Fruit fly (Drosophila melanogaster): ENCODE data around the gene CG7565.
A peak's percentile ranks its signal among the peaks of the same experiment; 100 is the strongest.

The CG7565 gene

DNA sequence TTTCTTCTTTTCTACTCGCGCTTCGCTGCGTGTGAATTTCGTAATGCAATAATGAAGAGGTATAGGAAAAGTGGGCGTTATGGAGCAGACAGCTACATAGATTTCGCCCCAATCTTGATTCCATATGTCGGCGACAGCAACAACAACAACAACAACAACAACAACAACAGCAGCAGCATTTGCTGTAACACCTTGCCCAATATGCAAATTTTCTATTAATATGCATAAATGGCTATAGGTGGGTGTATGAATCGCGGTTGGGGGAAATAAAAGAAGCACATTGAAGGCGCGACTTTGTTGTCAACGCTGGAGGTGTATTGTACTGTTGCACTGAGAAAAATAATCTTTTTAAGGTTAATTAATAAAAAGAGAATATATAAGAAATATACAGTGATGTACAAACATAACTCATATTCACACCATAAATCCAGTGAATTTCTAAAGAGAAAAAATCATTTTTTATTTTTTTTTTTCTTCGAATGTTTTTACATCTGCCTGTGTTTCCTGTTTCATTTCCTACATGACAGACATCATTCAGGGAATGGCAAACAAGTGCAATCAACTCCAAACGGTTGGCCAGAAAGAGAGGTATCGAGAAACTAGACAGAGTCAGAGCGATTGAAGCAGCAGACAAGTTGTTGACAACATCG lies 50.0 kb downstream of the CG7565 start (continued):
- no peak for TF ChIP-seq CG6808 (GFP tag; optimal IDR thresholded peaks at IDR 0.05)
- TF ChIP-seq Ets96B (tag; optimal IDR thresholded peaks at IDR 0.05), result peak; percentile 25
- peak; percentile 9 for TF ChIP-seq net (GFP tag; optimal IDR thresholded peaks at IDR 0.05)
- peak; percentile 57 for TF ChIP-seq CG3919 (GFP tag; optimal IDR thresholded peaks at IDR 0.05)
- peak; percentile 19 for TF ChIP-seq Sox14 (GFP tag; optimal IDR thresholded peaks at IDR 0.05)
- TF ChIP-seq Eip75B (GFP tag; optimal IDR thresholded peaks at IDR 0.05), result no peak
- TF ChIP-seq CG31627 (GFP tag; optimal IDR thresholded peaks at IDR 0.05), result no peak
- peak; percentile 22 for TF ChIP-seq OdsH (GFP tag; optimal IDR thresholded peaks at IDR 0.05)
- no peak for TF ChIP-seq CG7368 (GFP tag; optimal IDR thresholded peaks at IDR 0.05)
- TF ChIP-seq CG1621 (tag; optimal IDR thresholded peaks at IDR 0.05), result no peak

DNA sequence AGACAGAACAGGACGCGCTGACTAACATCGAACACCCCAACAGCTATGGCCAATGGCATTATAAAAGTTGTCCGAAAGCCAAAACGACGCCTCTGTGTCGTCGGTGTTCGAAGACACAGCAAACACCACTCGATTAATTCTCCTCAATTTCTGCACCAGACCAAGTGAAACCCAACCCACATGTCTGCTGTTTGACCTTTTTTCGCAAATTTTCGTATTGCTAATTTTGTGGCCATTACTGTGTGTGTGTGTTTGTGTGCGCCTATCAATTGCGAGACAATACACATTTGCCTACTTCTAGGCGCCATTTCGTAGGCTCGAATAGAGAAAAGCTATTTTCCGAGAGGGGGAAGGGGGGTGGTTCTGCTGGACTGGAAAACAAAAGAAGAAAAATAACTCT lies 52.5 kb downstream of the CG7565 start:
- no peak for TF ChIP-seq Ets96B (tag; optimal IDR thresholded peaks at IDR 0.05)
- TF ChIP-seq CG8319 (GFP tag; optimal IDR thresholded peaks at IDR 0.05), result no peak
- TF ChIP-seq Eip75B (GFP tag; optimal IDR thresholded peaks at IDR 0.05), result no peak
- TF ChIP-seq fd59A (GFP tag; optimal IDR thresholded peaks at IDR 0.05), result no peak
- TF ChIP-seq CG11294 (GFP tag; IDR thresholded peaks at IDR 0.05), result no peak
- no peak for TF ChIP-seq Gug (GFP tag; IDR thresholded peaks at IDR 0.05)

DNA sequence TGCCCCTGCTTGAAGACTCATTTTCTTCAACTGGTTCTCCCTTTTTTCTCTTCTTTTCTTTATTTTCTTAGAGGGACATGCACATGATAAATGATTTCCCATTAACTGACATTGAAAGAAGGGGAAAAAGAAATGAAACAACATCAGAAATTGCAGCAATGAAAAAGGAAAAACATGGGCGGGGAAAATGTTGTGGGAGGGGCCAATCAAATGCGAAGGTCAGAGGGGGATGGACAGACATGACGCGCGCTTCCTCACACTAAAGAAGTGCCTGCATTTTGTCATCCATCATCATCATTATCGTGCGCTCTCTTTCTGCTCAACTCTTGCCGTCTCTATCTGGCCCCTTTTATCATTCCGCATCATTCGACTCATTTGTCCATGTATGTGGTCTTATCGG lies 53.9 kb downstream of the CG7565 start:
- TF ChIP-seq cyc (GFP tag; optimal IDR thresholded peaks at IDR 0.05) (no peak), ss (GFP tag; optimal IDR thresholded peaks at IDR 0.05) (peak; percentile 25 to 68), CG6808 (GFP tag; optimal IDR thresholded peaks at IDR 0.05) (peak; percentile 5)
